Fruit fly (Drosophila melanogaster) S2 (cell line): ENCODE results near the gene CG34174.

Experiments
- CG8478 ChIP-seq: fragments of >200 bp; optimal IDR thresholded peaks from 2 replicates; lab custom pipeline; 2018
- CTCF ChIP-seq, 2 experiments: fragments of >200 bp; optimal IDR thresholded peaks; 2 replicates each; lab custom pipeline; 2018

- TF ChIP-seq CTCF (optimal IDR thresholded peaks at IDR 0.05; lab: Kevin White, UChicago), result no peak
- TF ChIP-seq CG8478 (lab: Kevin White, UChicago), result no peak
These were observed 1.6 kb upstream of the CG34174 start, which contains the start of gene CG15385 for dm6 chr2L:2212478-2212877.
